Worm (Caenorhabditis elegans): ENCODE results near the gene H12D21.10.

ce11 chrV:14871365-14871764 lies 28.2 kb upstream of the H12D21.10 start, which contains the start of gene ZC412.3:
- no peak for TF ChIP-seq snpc-4 (tag; optimal IDR thresholded peaks at IDR 0.05)
- TF ChIP-seq fkh-10 (GFP tag; optimal IDR thresholded peaks at IDR 0.05): no peak
- no peak for TF ChIP-seq unc-39 (tag; optimal IDR thresholded peaks at IDR 0.05)
- no peak for TF ChIP-seq elt-2 (tag; optimal IDR thresholded peaks at IDR 0.05)
- no peak for TF ChIP-seq nhr-76 (tag; optimal IDR thresholded peaks at IDR 0.05)

All from whole organism, L3 larva.